Worm (Caenorhabditis elegans): Measurements from ENCODE around the gene srg-20.

DNA sequence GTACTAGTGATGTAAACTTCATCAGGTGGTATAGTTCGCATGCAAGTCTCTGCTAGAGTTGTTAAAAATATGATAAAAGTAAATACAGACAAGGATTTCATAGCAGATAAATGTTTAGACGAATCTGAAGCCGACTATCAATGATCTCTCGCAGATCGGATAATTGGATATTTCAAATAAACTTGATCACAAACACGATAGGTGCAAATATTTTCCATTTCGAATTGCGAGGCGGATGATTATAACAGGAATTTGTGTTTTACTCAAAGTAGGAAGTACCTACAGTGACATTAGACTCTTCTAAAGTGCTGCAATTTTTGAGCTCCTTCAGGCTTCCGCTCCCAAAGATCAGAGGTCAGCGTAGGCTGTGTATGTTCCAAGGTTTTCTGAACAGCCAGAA is 46.6 kb upstream of the srg-20 start, which contains the start of gene T07H3.7:
- TF ChIP-seq ref-1 (GFP tag; conservative IDR thresholded peaks at IDR 0.05) (no peak), ztf-29 (GFP tag; IDR thresholded peaks at IDR 0.05) (no peak), med-1 (GFP tag; optimal IDR thresholded peaks at IDR 0.05; ENCODE audit: insufficient read depth) (no peak), tab-1 (GFP tag; IDR thresholded peaks at IDR 0.05) (no peak), klf-2 (GFP tag; conservative IDR thresholded peaks at IDR 0.05) (no peak), T22C8.4 (GFP tag; IDR thresholded peaks at IDR 0.05) (no peak), ztf-23 (GFP tag; IDR thresholded peaks at IDR 0.05) (no peak), flt-1 (GFP tag; IDR thresholded peaks at IDR 0.05) (no peak), cog-1 (tag; optimal IDR thresholded peaks at IDR 0.05) (no peak)
